Worm (Caenorhabditis elegans) whole organism, L3 larva: ENCODE results near the gene hmit-1.3.

ENCODE experiments used
- ceh-28 ChIP-seq: fragments of 150-350 bp; optimal IDR thresholded peaks from 2 replicates; lab custom pipeline; 2014; ENCODE audit warnings: missing biosample characterization, missing genetic modification reagents, missing genetic modification characterization
- ceh-82 ChIP-seq: fragments of 150-350 bp; optimal IDR thresholded peaks from 2 replicates; lab custom pipeline; 2014; ENCODE audit warnings: missing biosample characterization, missing genetic modification characterization
- ceh-9 ChIP-seq: sonication (generic microtip); optimal IDR thresholded peaks from 2 replicates; lab custom pipeline; 2018; ENCODE audit warnings: missing biosample characterization, missing genetic modification characterization
- daf-12 ChIP-seq: fragments of 150-350 bp; optimal IDR thresholded peaks from 2 replicates; lab custom pipeline; 2014; ENCODE audit warnings: missing biosample characterization, missing genetic modification reagents, missing genetic modification characterization
- lin-15B ChIP-seq: fragments of 150-350 bp; optimal IDR thresholded peaks from 2 replicates; lab custom pipeline; 2014; ENCODE audit warnings: missing biosample characterization, missing genetic modification characterization
- lin-39 ChIP-seq: fragments of 150-350 bp; optimal IDR thresholded peaks from 2 replicates; lab custom pipeline; 2018; ENCODE audit warnings: missing biosample characterization, missing genetic modification reagents, missing genetic modification characterization
- nhr-11 ChIP-seq: fragments of 150-350 bp; optimal IDR thresholded peaks from 2 replicates; lab custom pipeline; 2014; ENCODE audit warnings: missing biosample characterization, missing genetic modification characterization
- nhr-25 ChIP-seq: sonication (generic microtip); optimal IDR thresholded peaks from 2 replicates; lab custom pipeline; 2017; ENCODE audit warnings: missing biosample characterization, missing genetic modification characterization
- nhr-77 ChIP-seq: fragments of 150-350 bp; optimal IDR thresholded peaks from 2 replicates; lab custom pipeline; 2014; ENCODE audit warnings: missing biosample characterization, missing genetic modification characterization
- snpc-4 ChIP-seq: fragments of 150-350 bp; optimal IDR thresholded peaks from 2 replicates; lab custom pipeline; 2014; ENCODE audit warnings: missing biosample characterization, missing genetic modification characterization
- zag-1 ChIP-seq: fragments of 150-350 bp; optimal IDR thresholded peaks from 2 replicates; lab custom pipeline; 2014; ENCODE audit warnings: missing biosample characterization, missing genetic modification characterization
- ztf-11 ChIP-seq: fragments of 150-350 bp; optimal IDR thresholded peaks from 2 replicates; lab custom pipeline; 2014; ENCODE audit warnings: missing biosample characterization, missing genetic modification characterization

DNA sequence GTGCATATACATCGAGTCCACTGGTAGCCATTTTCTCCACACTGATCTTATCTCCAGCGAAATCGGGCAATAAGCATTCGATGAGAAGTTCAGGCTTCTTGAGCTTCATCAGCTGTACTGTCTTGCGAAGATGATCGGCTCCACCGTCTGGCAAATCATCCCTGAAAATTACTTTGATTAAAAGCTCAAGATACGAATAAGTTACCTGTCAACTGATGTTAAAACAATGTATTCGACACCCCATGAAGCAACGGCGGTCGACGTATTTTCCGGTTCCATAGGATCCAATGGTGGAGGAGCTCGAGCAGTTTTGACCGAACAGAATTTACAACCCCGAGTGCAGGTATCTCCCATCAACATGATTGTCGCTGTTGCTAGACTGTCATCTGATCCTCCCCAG, 15.2 kb downstream of the hmit-1.3 start:
- TF ChIP-seq lin-39 (tag; lab: Kevin White, UChicago) (no peak), nhr-25 (tag; lab: Kevin White, UChicago) (no peak), ztf-11 (tag; lab: Kevin White, UChicago) (no peak), lin-15B (tag; lab: Kevin White, UChicago) (no peak), ceh-28 (tag; lab: Kevin White, UChicago) (no peak), ceh-9 (no peak), nhr-11 (tag; lab: Kevin White, UChicago) (no peak), ceh-82 (tag; lab: Kevin White, UChicago) (no peak), nhr-77 (tag; lab: Kevin White, UChicago) (no peak), daf-12 (no peak), zag-1 (tag; lab: Kevin White, UChicago) (no peak), snpc-4 (tag; lab: Kevin White, UChicago) (no peak)
